Worm (Caenorhabditis elegans) whole organism, L4 larva: Measurements from ENCODE around the gene tag-314.

Experiments used
- R02D3.7 ChIP-seq: fragments of 150-350 bp; sonication (generic microtip); optimal IDR thresholded peaks from 3 replicates; lab custom pipeline; 2014; ENCODE audit warnings: missing biosample characterization, missing genetic modification characterization
- hmg-1.1 ChIP-seq: fragments of 200-800 bp; sonication (Bioruptor generic); IDR thresholded peaks from 2 replicates; pipeline ENCODE4 v1.3.6; 2022; ENCODE audit warnings: missing genetic modification reagents, missing genetic modification characterization, missing compliant biosample characterization
- spr-1 ChIP-seq: sonication (generic microtip); optimal IDR thresholded peaks from 2 replicates; lab custom pipeline; 2016; ENCODE audit warnings: mild to moderate bottlenecking, missing genetic modification characterization, missing compliant biosample characterization

DNA sequence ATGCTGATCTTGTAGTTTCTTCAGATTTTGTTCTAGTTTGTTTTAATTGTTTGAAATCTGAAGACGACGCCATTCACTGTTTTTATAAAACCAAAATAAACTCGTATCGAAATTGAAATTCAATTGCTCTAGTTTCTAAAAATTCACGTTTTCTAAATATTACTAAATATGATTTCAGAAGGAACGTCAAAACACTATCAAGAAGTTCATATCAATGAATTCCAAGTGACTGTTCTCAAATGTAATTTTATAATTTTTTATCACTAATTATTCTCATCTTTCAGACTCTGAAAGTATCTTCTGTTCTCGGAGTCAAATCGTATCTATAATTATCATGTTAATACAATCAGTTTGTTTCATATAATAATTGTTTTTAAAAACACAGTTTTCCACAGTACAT, 12.2 kb upstream of the tag-314 start, which contains the start of gene snf-10:
- TF ChIP-seq hmg-1.1 (GFP tag; lab: Robert Waterston, UW) = no peak
- TF ChIP-seq R02D3.7 (tag; lab: Kevin White, UChicago) = no peak
- TF ChIP-seq spr-1 = no peak
